Fruit fly (Drosophila melanogaster): Measurements from ENCODE around the gene CG31800.

The CG31800 gene

DNA sequence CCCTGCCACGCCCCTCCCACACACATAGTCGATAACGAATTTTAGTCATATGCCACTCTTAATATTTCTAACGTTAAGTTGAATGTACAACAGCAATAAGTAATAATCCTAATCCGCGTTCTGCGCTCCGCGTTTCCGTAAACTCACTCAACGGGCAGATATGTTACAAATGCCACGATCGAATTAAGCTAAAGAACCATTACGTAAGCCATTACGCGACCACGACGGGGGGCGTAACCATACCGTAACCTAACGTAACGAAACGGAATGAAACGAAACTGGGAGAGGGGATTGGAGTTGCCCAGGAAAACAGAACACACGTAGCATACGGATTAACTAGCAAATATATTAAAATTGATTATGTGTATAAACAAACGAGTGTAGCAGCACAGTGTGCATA lies 23.4 kb upstream of the CG31800 start:
- TF ChIP-seq ttk (optimal IDR thresholded peaks at IDR 0.05) (no peak), Sin3A (optimal IDR thresholded peaks at IDR 0.05) (no peak), insv (optimal IDR thresholded peaks at IDR 0.05) (no peak), Myc (optimal IDR thresholded peaks at IDR 0.05) (no peak), h (optimal IDR thresholded peaks at IDR 0.05) (no peak), psq (optimal IDR thresholded peaks at IDR 0.05) (no peak)

DNA sequence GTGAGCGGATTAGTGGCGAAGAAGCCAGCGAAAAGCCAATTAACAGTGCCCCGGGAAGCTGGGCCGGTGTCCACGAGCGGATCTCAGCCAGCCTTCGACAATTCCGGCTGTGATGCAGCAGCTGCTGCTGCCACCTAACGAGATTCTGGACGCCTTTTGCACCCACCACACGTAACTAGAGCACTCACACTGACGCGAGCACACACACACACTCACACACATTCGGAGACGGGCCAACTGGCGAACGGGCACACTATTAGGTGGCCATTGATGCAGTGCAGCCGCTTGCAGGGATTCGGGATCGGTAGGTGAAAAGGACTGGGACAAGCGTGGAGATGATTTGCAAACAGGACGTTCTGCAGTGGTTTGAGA lies 20.1 kb upstream of the CG31800 start:
- TF ChIP-seq ttk (optimal IDR thresholded peaks at IDR 0.05) (no peak), h (optimal IDR thresholded peaks at IDR 0.05) (no peak), Sin3A (optimal IDR thresholded peaks at IDR 0.05) (no peak), Myc (optimal IDR thresholded peaks at IDR 0.05) (no peak), insv (optimal IDR thresholded peaks at IDR 0.05) (no peak), psq (optimal IDR thresholded peaks at IDR 0.05) (no peak)

DNA sequence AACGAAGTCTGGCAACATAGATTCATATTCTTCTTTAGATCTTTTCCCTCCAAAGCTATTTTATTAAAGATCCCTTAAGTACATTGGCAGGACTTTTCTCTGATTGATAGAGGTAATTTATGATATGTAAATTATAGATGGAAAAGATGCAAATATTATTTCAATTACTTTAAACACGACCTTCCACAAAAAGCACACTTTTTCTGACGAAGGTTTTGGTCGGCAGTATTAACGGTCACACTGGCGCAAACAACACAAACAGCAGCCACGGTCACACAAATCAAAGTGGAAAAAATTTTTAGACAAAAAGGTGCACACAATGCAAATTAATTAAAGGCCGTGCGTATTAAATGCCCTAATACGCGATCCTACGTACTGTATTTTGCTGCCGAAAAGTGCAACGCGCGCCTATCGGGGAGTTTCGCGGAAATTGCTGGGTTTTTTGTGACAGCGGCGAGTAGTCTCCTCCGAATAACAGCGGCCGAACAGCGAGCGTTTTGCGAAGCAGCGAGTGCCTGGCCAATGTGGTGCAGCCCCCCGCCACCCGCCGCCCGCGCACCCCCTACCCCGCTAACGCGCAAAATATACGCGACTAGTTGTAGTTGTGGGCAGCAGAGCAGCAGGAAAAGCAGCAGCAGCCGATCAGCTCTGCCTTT lies 19.6 kb upstream of the CG31800 start, which contains the start of gene CG10492:
Gene CG10492, plus strand, starts transcription at position 219 of the 656 bp plus-strand sequence.
- TF ChIP-seq insv (optimal IDR thresholded peaks at IDR 0.05) (no peak), ttk (optimal IDR thresholded peaks at IDR 0.05) (no peak), Sin3A (optimal IDR thresholded peaks at IDR 0.05) (no peak), h (optimal IDR thresholded peaks at IDR 0.05) (no peak), psq (optimal IDR thresholded peaks at IDR 0.05) (no peak), Myc (optimal IDR thresholded peaks at IDR 0.05) (no peak)

DNA sequence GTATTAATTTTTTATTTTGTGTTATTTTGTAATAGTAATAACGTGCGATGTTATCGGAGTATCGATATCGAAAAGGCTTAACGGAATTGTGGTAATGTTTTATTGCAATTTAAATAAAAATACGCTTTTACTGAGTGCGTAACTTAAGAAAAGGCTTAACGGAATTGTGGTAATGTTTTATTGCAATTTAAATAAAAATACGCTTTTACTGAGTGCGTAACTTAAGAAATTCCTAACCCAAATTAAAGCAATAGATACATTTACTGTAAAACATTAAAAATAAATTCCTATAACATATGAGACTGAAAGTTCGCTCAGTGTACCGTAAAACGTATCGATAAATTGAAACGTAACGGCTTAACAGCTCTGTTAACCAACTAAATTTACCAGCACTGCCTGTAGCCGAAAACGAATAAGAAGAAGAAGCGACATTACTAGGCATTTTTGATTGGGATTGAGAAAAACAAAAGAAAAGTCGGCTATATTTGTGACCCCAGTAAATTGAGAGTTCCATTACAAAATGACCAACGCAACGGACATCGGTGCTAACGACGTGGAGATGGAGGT lies 17.2 kb upstream of the CG31800 start, which contains the start of gene Rpn3:
Gene Rpn3, plus strand, starts transcription at position 257 of the 567 bp plus-strand sequence.
- no peak for TF ChIP-seq Myc (optimal IDR thresholded peaks at IDR 0.05)
- no peak for TF ChIP-seq insv (optimal IDR thresholded peaks at IDR 0.05)
- no peak for TF ChIP-seq Sin3A (optimal IDR thresholded peaks at IDR 0.05)
- no peak for TF ChIP-seq ttk (optimal IDR thresholded peaks at IDR 0.05)
- no peak for TF ChIP-seq h (optimal IDR thresholded peaks at IDR 0.05)
- TF ChIP-seq psq (optimal IDR thresholded peaks at IDR 0.05) = no peak

DNA sequence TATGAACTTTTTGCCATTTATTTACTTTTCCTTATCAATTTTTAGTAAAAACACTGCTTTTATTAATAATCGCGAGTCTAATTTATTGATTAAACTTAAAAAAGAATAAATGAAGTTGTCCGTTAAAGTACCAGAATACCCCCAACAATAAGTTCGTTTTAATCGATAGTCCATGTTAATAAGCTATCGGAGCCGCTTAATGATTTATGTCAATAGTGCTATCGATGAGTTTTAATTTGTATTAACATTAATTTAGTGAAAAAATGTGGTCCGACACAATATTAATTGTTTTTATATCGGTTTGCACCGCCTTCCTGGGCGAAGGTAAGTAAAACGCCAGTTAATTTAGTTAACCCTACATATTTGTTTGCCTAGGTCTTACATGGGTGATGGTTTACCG lies 14.5 kb upstream of the CG31800 start, which contains the start of gene CG10470:
Gene CG10470, plus strand, starts transcription at position 165 of the 400 bp plus-strand sequence.
- no peak for TF ChIP-seq ttk (optimal IDR thresholded peaks at IDR 0.05)
- no peak for TF ChIP-seq Myc (optimal IDR thresholded peaks at IDR 0.05)
- TF ChIP-seq psq (optimal IDR thresholded peaks at IDR 0.05) = no peak
- no peak for TF ChIP-seq h (optimal IDR thresholded peaks at IDR 0.05)
- TF ChIP-seq insv (optimal IDR thresholded peaks at IDR 0.05) = no peak
- no peak for TF ChIP-seq Sin3A (optimal IDR thresholded peaks at IDR 0.05)

DNA sequence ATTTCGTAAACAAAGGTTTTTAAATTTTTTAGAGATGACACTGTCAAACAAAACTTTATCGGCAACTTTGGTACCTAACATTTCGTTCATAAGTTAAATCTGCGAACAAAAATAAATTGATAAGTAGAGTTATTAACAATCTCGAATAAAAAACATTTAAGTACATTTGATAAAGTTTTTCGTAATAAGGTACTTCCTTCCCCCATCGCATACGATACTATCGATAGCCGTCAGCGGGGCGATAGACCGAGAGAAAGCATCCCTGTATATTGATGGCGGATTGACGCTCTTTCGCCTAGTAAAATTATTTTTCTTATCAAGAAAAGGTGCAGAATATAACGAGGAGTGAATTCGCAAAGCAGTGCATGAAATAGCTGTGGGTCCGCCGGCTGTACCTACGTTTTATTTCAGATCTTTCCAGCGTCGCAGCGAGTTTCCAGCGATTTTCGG lies 10.8 kb upstream of the CG31800 start, which contains the start of the genes Ttc19 and Acn:
Gene Ttc19, minus strand, starts transcription at position 38 of the 450 bp plus-strand sequence.
Gene Acn, plus strand, starts transcription at position 245 of the 450 bp plus-strand sequence.
- no peak for TF ChIP-seq psq (optimal IDR thresholded peaks at IDR 0.05)
- TF ChIP-seq ttk (optimal IDR thresholded peaks at IDR 0.05) = no peak
- no peak for TF ChIP-seq Sin3A (optimal IDR thresholded peaks at IDR 0.05)
- no peak for TF ChIP-seq h (optimal IDR thresholded peaks at IDR 0.05)
- TF ChIP-seq insv (optimal IDR thresholded peaks at IDR 0.05) = no peak
- no peak for TF ChIP-seq Myc (optimal IDR thresholded peaks at IDR 0.05)

DNA sequence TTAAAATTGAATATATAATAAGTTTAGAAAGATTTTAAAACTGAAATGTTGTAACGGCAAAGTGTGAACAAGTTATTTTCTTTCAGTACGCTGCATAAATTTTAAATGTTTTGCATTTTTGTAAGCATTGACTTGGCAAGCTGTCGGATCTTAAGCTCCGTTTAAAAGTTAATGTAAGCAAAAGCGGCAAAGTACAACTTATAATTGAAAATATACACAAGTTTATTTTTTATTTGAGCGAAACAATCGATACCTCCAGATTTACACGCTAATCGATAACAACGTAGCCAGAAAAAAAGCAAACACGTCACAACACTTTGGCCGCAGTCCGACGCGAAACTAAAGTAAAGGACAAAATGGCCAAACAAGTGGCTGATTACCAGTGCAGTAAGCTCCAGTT lies 7.2 kb upstream of the CG31800 start, which contains the start of gene Catsup:
Gene Catsup, plus strand, starts transcription at position 273 of the 400 bp plus-strand sequence.
- no peak for TF ChIP-seq psq (optimal IDR thresholded peaks at IDR 0.05)
- no peak for TF ChIP-seq Sin3A (optimal IDR thresholded peaks at IDR 0.05)
- no peak for TF ChIP-seq insv (optimal IDR thresholded peaks at IDR 0.05)

DNA sequence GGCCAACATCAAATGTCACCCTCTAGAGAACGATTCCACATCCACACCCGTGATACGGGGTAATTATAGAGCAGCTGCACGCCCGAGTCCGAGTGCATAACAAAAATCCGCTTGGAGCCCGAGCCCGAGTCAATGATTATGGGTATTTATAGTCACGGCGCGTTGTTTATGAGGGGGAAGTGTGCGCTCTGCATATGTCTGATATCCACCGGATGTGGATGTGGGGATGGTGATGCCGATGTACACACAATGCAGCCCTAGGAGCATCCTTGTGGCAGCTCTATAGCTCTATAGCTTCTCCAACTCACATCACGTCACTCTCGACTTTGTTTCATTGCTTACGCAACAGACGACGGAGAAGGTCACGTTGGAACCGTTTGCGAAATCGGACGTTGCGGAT lies 3.1 kb upstream of the CG31800 start:
- TF ChIP-seq ttk (optimal IDR thresholded peaks at IDR 0.05) = no peak
- TF ChIP-seq insv (optimal IDR thresholded peaks at IDR 0.05) = no peak
- no peak for TF ChIP-seq Myc (optimal IDR thresholded peaks at IDR 0.05)
- no peak for TF ChIP-seq psq (optimal IDR thresholded peaks at IDR 0.05)
- no peak for TF ChIP-seq Sin3A (optimal IDR thresholded peaks at IDR 0.05)
- no peak for TF ChIP-seq h (optimal IDR thresholded peaks at IDR 0.05)

DNA sequence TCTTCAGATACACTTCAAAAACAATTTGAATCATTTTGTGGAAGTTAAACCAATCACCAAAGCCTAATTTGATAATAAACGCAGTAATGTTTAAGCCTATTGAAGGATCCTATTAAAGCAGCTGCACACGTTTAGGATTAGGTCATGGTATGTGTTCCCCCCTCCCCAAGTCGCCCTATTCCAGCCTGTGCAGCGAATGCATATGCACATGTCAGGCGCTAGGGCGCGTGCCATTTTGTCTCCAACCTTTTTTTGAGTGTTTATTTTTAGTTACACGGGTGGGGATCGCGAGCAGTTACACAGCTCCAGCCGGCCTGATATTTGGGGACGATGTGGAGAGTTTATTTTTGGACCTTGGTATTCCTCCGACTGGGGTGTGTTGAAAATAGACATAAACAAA lies 2.6 kb upstream of the CG31800 start:
- no peak for TF ChIP-seq ttk (optimal IDR thresholded peaks at IDR 0.05)
- TF ChIP-seq Myc (optimal IDR thresholded peaks at IDR 0.05) = no peak

DNA sequence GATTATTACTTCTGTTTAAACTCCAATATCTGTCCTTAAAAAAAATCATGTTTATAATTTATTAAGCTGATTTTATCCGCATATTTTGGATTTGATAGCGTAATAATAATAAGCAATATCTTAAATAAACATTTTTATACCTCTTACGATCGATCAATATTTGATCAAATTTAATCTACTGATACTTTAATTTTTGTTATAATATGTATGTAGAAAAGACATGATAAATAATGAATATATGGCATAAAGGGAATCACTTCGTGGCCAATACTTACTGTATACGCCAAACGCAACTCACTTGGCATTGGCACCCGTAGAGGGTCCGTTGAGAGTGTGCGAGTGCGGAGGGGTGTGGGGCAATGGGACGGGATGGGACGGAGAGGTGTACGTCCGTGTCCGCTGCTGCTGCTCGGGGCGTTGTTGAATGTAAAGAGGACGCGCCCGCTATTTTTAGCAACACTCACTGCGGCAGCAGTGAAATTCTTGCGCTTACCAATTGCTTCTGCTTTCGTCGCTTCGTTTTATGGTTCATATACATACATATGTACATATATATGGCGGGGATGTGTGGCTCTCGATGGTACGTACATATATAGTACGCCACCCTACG lies 1.8 kb upstream of the CG31800 start:
- TF ChIP-seq psq (optimal IDR thresholded peaks at IDR 0.05) (no peak), insv (optimal IDR thresholded peaks at IDR 0.05) (no peak)

DNA sequence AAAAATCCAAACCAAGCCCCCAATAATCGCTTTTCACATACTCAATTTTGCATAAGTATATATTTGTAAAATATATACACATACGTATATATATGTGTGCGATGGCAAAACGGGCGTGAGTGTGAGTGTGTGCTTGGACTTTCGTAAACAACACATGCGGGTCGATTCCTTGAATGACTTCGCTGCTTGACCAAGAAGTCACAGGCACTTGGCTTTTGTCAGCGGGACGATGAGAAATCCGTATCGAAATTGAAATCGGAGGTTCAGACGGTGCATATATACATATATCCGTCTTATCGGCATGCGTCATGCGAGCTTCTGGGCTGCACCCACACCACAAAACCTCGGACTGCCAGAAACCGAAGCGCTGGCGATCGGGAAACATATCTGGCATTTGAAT lies 637 bp upstream of the CG31800 start:
- TF ChIP-seq Sin3A (optimal IDR thresholded peaks at IDR 0.05) = no peak

DNA sequence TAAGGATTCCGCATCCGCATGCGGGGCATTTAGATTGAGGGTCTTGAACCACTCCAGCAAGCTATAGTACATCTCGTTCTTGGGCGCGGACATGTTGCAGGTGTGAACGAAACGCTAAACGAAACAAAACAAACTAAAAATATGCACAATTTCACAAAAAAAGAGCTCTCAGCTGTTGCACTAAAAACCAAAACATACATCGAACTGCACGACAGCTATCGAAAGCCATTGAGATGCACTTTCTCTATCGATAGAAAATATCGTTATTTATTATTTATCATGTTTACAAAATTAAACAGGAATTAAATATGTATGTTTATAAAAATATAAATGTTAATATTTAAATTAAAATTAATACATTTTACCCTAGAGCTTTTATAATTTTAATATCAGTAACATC lies 1.1 kb downstream of the CG31800 start, which contains the start of gene hook:
Gene hook, minus strand, starts transcription at position 211 of the 400 bp plus-strand sequence.
- TF ChIP-seq insv (optimal IDR thresholded peaks at IDR 0.05) (no peak), ttk (optimal IDR thresholded peaks at IDR 0.05) (no peak), h (optimal IDR thresholded peaks at IDR 0.05) (no peak), Myc (optimal IDR thresholded peaks at IDR 0.05) (no peak), Sin3A (optimal IDR thresholded peaks at IDR 0.05) (no peak), psq (optimal IDR thresholded peaks at IDR 0.05) (no peak)
